Worm (Caenorhabditis elegans): Measurements from ENCODE around the gene F42C5.4.

DNA sequence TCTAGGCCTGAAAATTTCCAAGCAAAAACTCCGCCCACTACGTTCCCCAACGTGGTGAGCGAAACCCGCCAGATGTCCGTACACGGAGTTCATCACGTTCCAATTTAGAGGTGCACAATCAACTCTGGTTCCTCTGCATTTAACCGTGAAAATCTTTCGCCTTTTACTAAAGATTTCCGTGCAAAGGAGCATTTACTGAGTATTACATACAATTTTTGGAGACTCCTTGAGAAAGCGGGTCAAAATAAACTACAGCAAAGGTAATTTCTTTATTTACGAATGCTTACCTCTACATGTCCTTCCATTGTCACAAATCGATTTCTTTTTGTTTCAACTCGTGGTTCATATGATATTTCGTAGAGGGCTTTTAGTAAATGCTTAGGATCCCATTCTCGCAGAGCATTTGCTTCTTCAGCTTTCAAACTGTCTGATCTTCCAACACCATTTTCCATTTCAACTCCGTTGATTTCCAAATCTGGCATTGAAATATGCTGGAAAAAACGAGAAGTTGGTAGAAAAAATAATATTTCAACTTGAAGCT is 24.8 kb upstream of the F42C5.4 start, which contains the start of gene F42C5.9:
- TF ChIP-seq med-1 (GFP tag; optimal IDR thresholded peaks at IDR 0.05; ENCODE audit: insufficient read depth) (no peak), klf-2 (GFP tag; conservative IDR thresholded peaks at IDR 0.05) (no peak), ref-1 (GFP tag; conservative IDR thresholded peaks at IDR 0.05) (no peak), flt-1 (GFP tag; IDR thresholded peaks at IDR 0.05) (no peak), ztf-23 (GFP tag; IDR thresholded peaks at IDR 0.05) (no peak), cog-1 (tag; optimal IDR thresholded peaks at IDR 0.05) (no peak)

All from whole organism, midembryonic.